Fruit fly (Drosophila melanogaster): ENCODE data around the gene Dic61B.

Gene Dic61B

dm6 chr3L:139574-140567, 12.5 kb downstream of the Dic61B start:
- TF ChIP-seq CG34406 (GFP tag; optimal IDR thresholded peaks at IDR 0.05) (no peak), CG3919 (GFP tag; optimal IDR thresholded peaks at IDR 0.05) (peak; percentile 15), CG3032 (tag; optimal IDR thresholded peaks at IDR 0.05) (peak; percentile 17), vri (GFP tag; optimal IDR thresholded peaks at IDR 0.05) (peak; percentile 43), CG6808 (GFP tag; optimal IDR thresholded peaks at IDR 0.05) (peak; percentile 13), Eip75B (GFP tag; optimal IDR thresholded peaks at IDR 0.05) (peak; percentile 15), Ets96B (tag; optimal IDR thresholded peaks at IDR 0.05) (no peak), Eip93F (GFP tag; optimal IDR thresholded peaks at IDR 0.05) (no peak), CG6792 (GFP tag; optimal IDR thresholded peaks at IDR 0.05) (peak; percentile 24), Blimp-1 (GFP tag; optimal IDR thresholded peaks at IDR 0.05) (no peak), Ets21C (GFP tag; optimal IDR thresholded peaks at IDR 0.05) (no peak), Eip78C (GFP tag) (peak; percentile 76), ss (GFP tag; optimal IDR thresholded peaks at IDR 0.05) (peak in 1 of 2 experiments; percentile 24), svp (GFP tag) (peak; percentile 88), cyc (GFP tag; optimal IDR thresholded peaks at IDR 0.05) (peak; percentile 15), net (GFP tag; optimal IDR thresholded peaks at IDR 0.05) (no peak), CG6854 (GFP tag; optimal IDR thresholded peaks at IDR 0.05) (no peak), Met (GFP tag; optimal IDR thresholded peaks at IDR 0.05) (peak; percentile 49), eg (GFP tag; IDR thresholded peaks at IDR 0.05) (no peak), CG10631 (GFP tag; optimal IDR thresholded peaks at IDR 0.05) (peak; percentile 35), topi (GFP tag; optimal IDR thresholded peaks at IDR 0.05) (peak; percentile 36), achi (GFP tag; optimal IDR thresholded peaks at IDR 0.05) (peak; percentile 2), lz (GFP tag; optimal IDR thresholded peaks at IDR 0.05) (no peak), dsx (GFP tag; optimal IDR thresholded peaks at IDR 0.05; ENCODE audit: poor library complexity, severe bottlenecking) (peak; percentile 66), pdm3 (GFP tag; optimal IDR thresholded peaks at IDR 0.05) (no peak), esn (GFP tag; optimal IDR thresholded peaks at IDR 0.05) (peak; percentile 55), fkh (GFP tag; optimal IDR thresholded peaks at IDR 0.05) (peak; percentile 74), CG15336 (GFP tag; IDR thresholded peaks at IDR 0.05) (no peak), Sox102F (GFP tag; optimal IDR thresholded peaks at IDR 0.05) (peak; percentile 26), Hr39 (GFP tag; optimal IDR thresholded peaks at IDR 0.05) (peak; percentile 36)

- TF ChIP-seq Smox (GFP tag; optimal IDR thresholded peaks at IDR 0.05), result no peak
- no peak for TF ChIP-seq CG6276 (GFP tag; optimal IDR thresholded peaks at IDR 0.05)
- peak in 1 of 2 experiments; percentile 38 for TF ChIP-seq ss (GFP tag; optimal IDR thresholded peaks at IDR 0.05)
- TF ChIP-seq svp (GFP tag), result peak; percentile 52
- no peak for TF ChIP-seq Met (GFP tag; optimal IDR thresholded peaks at IDR 0.05)
- no peak for TF ChIP-seq spab (GFP tag; optimal IDR thresholded peaks at IDR 0.05)
- TF ChIP-seq CG1621 (tag; optimal IDR thresholded peaks at IDR 0.05), result no peak
Observed at dm6 chr3L:137596-138169, 14.7 kb downstream of the Dic61B start.

- TF ChIP-seq CG6163 (GFP tag; IDR thresholded peaks at IDR 0.05) (0 out of 3 replicates have a peak, but pooled peaks have one; percentile 26), Smox (GFP tag; optimal IDR thresholded peaks at IDR 0.05) (no peak), CG6854 (GFP tag; optimal IDR thresholded peaks at IDR 0.05) (peak; percentile 18), svp (GFP tag) (peak; percentile 47)
Observed at dm6 chr3L:136591-137280, 15.7 kb downstream of the Dic61B start.

Measured in whole organism, prepupa.